Worm (Caenorhabditis elegans): Measurements from ENCODE around the gene gei-8.

Gene gei-8

ce11 chrIII:8132496-8132895 lies 11.5 kb upstream of the gei-8 start:
- no peak for TF ChIP-seq hmbx-1 (tag; optimal IDR thresholded peaks at IDR 0.05)
- TF ChIP-seq tbx-11 (GFP tag; IDR thresholded peaks at IDR 0.05) = no peak
- no peak for TF ChIP-seq aly-1 (tag; optimal IDR thresholded peaks at IDR 0.05)
- TF ChIP-seq flt-1 (GFP tag; IDR thresholded peaks at IDR 0.05) = no peak
- TF ChIP-seq ama-1 (optimal IDR thresholded peaks at IDR 0.05) = no peak
- TF ChIP-seq tra-4 (tag; optimal IDR thresholded peaks at IDR 0.05) = no peak
- no peak for TF ChIP-seq ets-7 (tag; optimal IDR thresholded peaks at IDR 0.05)
- TF ChIP-seq pes-1 (GFP tag; IDR thresholded peaks at IDR 0.05) = no peak
- peak; percentile 51 for TF ChIP-seq hmg-4 (GFP tag; optimal IDR thresholded peaks at IDR 0.05)

ce11 chrIII:8130177-8130902 lies 9.3 kb upstream of the gei-8 start, which contains the start of the genes rpl-21 and C14B9.10:
Gene rpl-21, minus strand, starts transcription at chrIII:8130227.
Gene C14B9.10, plus strand, starts transcription at chrIII:8130852.
- TF ChIP-seq hmbx-1 (tag; optimal IDR thresholded peaks at IDR 0.05) = no peak
- TF ChIP-seq scrt-1 (GFP tag; IDR thresholded peaks at IDR 0.05) = no peak
- no peak for TF ChIP-seq ama-1 (optimal IDR thresholded peaks at IDR 0.05)
- TF ChIP-seq flt-1 (GFP tag; IDR thresholded peaks at IDR 0.05) = no peak; the same call in 1 of the 2 replicates
- TF ChIP-seq pes-1 (GFP tag; IDR thresholded peaks at IDR 0.05) = no peak
- no peak for TF ChIP-seq ceh-36 (tag; optimal IDR thresholded peaks at IDR 0.05)
- TF ChIP-seq tra-4 (tag; optimal IDR thresholded peaks at IDR 0.05) = no peak
- TF ChIP-seq tbx-11 (GFP tag; IDR thresholded peaks at IDR 0.05) = no peak
- TF ChIP-seq ets-7 (tag; optimal IDR thresholded peaks at IDR 0.05) = no peak
- TF ChIP-seq sea-1 (GFP tag; conservative IDR thresholded peaks at IDR 0.05) = no peak
- no peak for TF ChIP-seq aly-1 (tag; optimal IDR thresholded peaks at IDR 0.05)
- peak; percentile 17 for TF ChIP-seq F13C5.2 (tag; optimal IDR thresholded peaks at IDR 0.05)
- peak; percentile 2 for TF ChIP-seq hmg-4 (GFP tag; optimal IDR thresholded peaks at IDR 0.05)
- no peak for TF ChIP-seq B0310.2 (tag; optimal IDR thresholded peaks at IDR 0.05)
- no peak for TF ChIP-seq ceh-13 (GFP tag; optimal IDR thresholded peaks at IDR 0.05)

- no peak for TF ChIP-seq hmbx-1 (tag; optimal IDR thresholded peaks at IDR 0.05)
- TF ChIP-seq F13C5.2 (tag; optimal IDR thresholded peaks at IDR 0.05) = no peak
- TF ChIP-seq scrt-1 (GFP tag; IDR thresholded peaks at IDR 0.05) = no peak
- TF ChIP-seq tbx-37 (GFP tag; conservative IDR thresholded peaks at IDR 0.05) = no peak
- no peak for TF ChIP-seq ceh-36 (tag; optimal IDR thresholded peaks at IDR 0.05)
- TF ChIP-seq flt-1 (GFP tag; IDR thresholded peaks at IDR 0.05) = no peak
- TF ChIP-seq hnd-1 (tag; optimal IDR thresholded peaks at IDR 0.05) = no peak
- no peak for TF ChIP-seq hmg-4 (GFP tag; optimal IDR thresholded peaks at IDR 0.05)
- no peak for TF ChIP-seq pes-1 (GFP tag; IDR thresholded peaks at IDR 0.05)
- TF ChIP-seq sea-1 (GFP tag; conservative IDR thresholded peaks at IDR 0.05) = no peak
- TF ChIP-seq tbx-11 (GFP tag; IDR thresholded peaks at IDR 0.05) = no peak
These were observed 8.2 kb upstream of the gei-8 start for ce11 chrIII:8129195-8129594.

ce11 chrIII:8126978-8127377 lies 5.9 kb upstream of the gei-8 start:
- TF ChIP-seq hmbx-1 (tag; optimal IDR thresholded peaks at IDR 0.05) = no peak
- TF ChIP-seq F13C5.2 (tag; optimal IDR thresholded peaks at IDR 0.05) = peak; percentile 58
- TF ChIP-seq tbx-11 (GFP tag; IDR thresholded peaks at IDR 0.05) = no peak
- TF ChIP-seq tbx-37 (GFP tag; conservative IDR thresholded peaks at IDR 0.05) = no peak
- peak; percentile 26 for TF ChIP-seq aly-1 (tag; optimal IDR thresholded peaks at IDR 0.05)
- TF ChIP-seq ets-7 (tag; optimal IDR thresholded peaks at IDR 0.05) = no peak
- TF ChIP-seq scrt-1 (GFP tag; IDR thresholded peaks at IDR 0.05) = no peak
- TF ChIP-seq ceh-13 (GFP tag; optimal IDR thresholded peaks at IDR 0.05) = no peak
- no peak for TF ChIP-seq ama-1 (optimal IDR thresholded peaks at IDR 0.05)
- TF ChIP-seq pes-1 (GFP tag; IDR thresholded peaks at IDR 0.05) = no peak
- no peak for TF ChIP-seq tra-4 (tag; optimal IDR thresholded peaks at IDR 0.05)
- no peak for TF ChIP-seq B0310.2 (tag; optimal IDR thresholded peaks at IDR 0.05)
- no peak for TF ChIP-seq ceh-36 (tag; optimal IDR thresholded peaks at IDR 0.05)
- peak; percentile 54; the same call in 1 of the 2 replicates for TF ChIP-seq sea-1 (GFP tag; conservative IDR thresholded peaks at IDR 0.05)
- no peak for TF ChIP-seq hnd-1 (tag; optimal IDR thresholded peaks at IDR 0.05)
- peak; percentile 71 for TF ChIP-seq hmg-4 (GFP tag; optimal IDR thresholded peaks at IDR 0.05)
- TF ChIP-seq flt-1 (GFP tag; IDR thresholded peaks at IDR 0.05) = no peak

DNA sequence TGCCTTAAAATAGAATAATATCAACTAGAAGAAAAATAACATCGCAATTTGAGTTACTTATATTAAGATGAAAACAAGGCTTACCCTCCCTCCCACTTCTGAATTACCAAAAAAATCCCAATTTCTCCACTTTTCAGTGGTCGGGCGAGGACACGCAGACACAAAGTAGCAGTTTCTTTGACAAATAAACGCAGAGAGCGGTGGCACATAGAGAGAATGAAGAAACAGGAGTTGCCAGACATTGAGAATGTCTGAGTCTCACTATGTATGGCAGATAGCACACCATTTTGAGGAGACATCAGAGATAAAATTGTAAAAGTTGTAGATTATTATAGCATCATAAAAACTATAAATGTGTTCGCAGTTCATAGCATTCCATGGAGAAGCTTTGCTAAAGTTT lies 4.2 kb upstream of the gei-8 start:
- TF ChIP-seq F13C5.2 (tag; optimal IDR thresholded peaks at IDR 0.05) (peak; percentile 62), aly-1 (tag; optimal IDR thresholded peaks at IDR 0.05) (no peak)

DNA sequence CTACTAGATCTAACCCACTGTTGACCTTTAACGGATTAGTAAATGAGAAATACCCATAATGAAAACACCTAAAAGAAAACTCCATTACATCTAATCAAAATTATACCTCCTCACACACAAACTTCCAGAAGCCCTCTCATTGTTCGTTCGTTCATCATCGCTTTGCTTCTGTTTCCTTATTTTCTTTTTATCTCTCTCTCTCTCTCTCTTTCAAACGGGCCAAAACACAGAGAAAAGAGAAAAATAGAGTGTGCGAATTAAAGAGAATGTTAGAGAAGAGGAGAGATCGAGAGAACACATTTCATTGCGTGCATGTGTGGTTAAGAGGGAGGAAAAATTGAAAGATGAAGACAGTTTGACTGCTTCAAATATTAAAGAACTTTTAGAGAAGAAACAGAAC lies 3.3 kb upstream of the gei-8 start:
- TF ChIP-seq B0310.2 (tag; optimal IDR thresholded peaks at IDR 0.05) (no peak), pes-1 (GFP tag; IDR thresholded peaks at IDR 0.05) (no peak), F13C5.2 (tag; optimal IDR thresholded peaks at IDR 0.05) (peak; percentile 30), ets-7 (tag; optimal IDR thresholded peaks at IDR 0.05) (no peak), hmg-4 (GFP tag; optimal IDR thresholded peaks at IDR 0.05) (peak; percentile 27)

- no peak for TF ChIP-seq tbx-37 (GFP tag; conservative IDR thresholded peaks at IDR 0.05)
- no peak for TF ChIP-seq flt-1 (GFP tag; IDR thresholded peaks at IDR 0.05)
- no peak for TF ChIP-seq ets-7 (tag; optimal IDR thresholded peaks at IDR 0.05)
- TF ChIP-seq scrt-1 (GFP tag; IDR thresholded peaks at IDR 0.05) = no peak
- no peak for TF ChIP-seq ceh-13 (GFP tag; optimal IDR thresholded peaks at IDR 0.05)
- TF ChIP-seq sea-1 (GFP tag; conservative IDR thresholded peaks at IDR 0.05) = no peak
- no peak for TF ChIP-seq ceh-36 (tag; optimal IDR thresholded peaks at IDR 0.05)
- no peak for TF ChIP-seq ama-1 (optimal IDR thresholded peaks at IDR 0.05)
- no peak for TF ChIP-seq aly-1 (tag; optimal IDR thresholded peaks at IDR 0.05)
- no peak for TF ChIP-seq hmbx-1 (tag; optimal IDR thresholded peaks at IDR 0.05)
- no peak for TF ChIP-seq pes-1 (GFP tag; IDR thresholded peaks at IDR 0.05)
- no peak for TF ChIP-seq hmg-4 (GFP tag; optimal IDR thresholded peaks at IDR 0.05)
These were observed 891 bp upstream of the gei-8 start for ce11 chrIII:8121923-8122322.

- no peak for TF ChIP-seq B0310.2 (tag; optimal IDR thresholded peaks at IDR 0.05)
- no peak for TF ChIP-seq F13C5.2 (tag; optimal IDR thresholded peaks at IDR 0.05)
- TF ChIP-seq tbx-37 (GFP tag; conservative IDR thresholded peaks at IDR 0.05) = no peak
- no peak for TF ChIP-seq flt-1 (GFP tag; IDR thresholded peaks at IDR 0.05)
- TF ChIP-seq ama-1 (optimal IDR thresholded peaks at IDR 0.05) = no peak
- no peak for TF ChIP-seq sea-1 (GFP tag; conservative IDR thresholded peaks at IDR 0.05)
- no peak for TF ChIP-seq ceh-13 (GFP tag; optimal IDR thresholded peaks at IDR 0.05)
- TF ChIP-seq hnd-1 (tag; optimal IDR thresholded peaks at IDR 0.05) = no peak
- TF ChIP-seq pes-1 (GFP tag; IDR thresholded peaks at IDR 0.05) = no peak
- no peak for TF ChIP-seq ets-7 (tag; optimal IDR thresholded peaks at IDR 0.05)
- no peak for TF ChIP-seq scrt-1 (GFP tag; IDR thresholded peaks at IDR 0.05)
- TF ChIP-seq hmg-4 (GFP tag; optimal IDR thresholded peaks at IDR 0.05) = no peak
- TF ChIP-seq hmbx-1 (tag; optimal IDR thresholded peaks at IDR 0.05) = no peak
- no peak for TF ChIP-seq aly-1 (tag; optimal IDR thresholded peaks at IDR 0.05)
- TF ChIP-seq ceh-36 (tag; optimal IDR thresholded peaks at IDR 0.05) = no peak
- TF ChIP-seq tra-4 (tag; optimal IDR thresholded peaks at IDR 0.05) = no peak
- no peak for TF ChIP-seq tbx-11 (GFP tag; IDR thresholded peaks at IDR 0.05)
These were observed 3.9 kb downstream of the gei-8 start for ce11 chrIII:8117155-8117554.

All from whole organism, early embryonic.